In genomic region chrX:13676458-13676944, dm6 we compare ENCODE assay signal across 1 fruit fly cellular context.
TF ChIP-seq lines count a peak whose summit lies in the region.

TSS of gene CG11162 (plus strand) at chrX:13676894.

TF ChIP-seq in whole organism, embryonic, 481 proteins besides CTCF, POLR2A, EP300 and RAD21 (continued from another document):
- TF ChIP-seq pho (GFP tag; optimal IDR thresholded peaks at IDR 0.05; lab: Kevin White, UChicago) = peak; percentile 27
- no peak for TF ChIP-seq Ssrp (tag; optimal IDR thresholded peaks at IDR 0.05; lab: Kevin White, UChicago)
- no peak for TF ChIP-seq jing (GFP tag; optimal IDR thresholded peaks at IDR 0.05; lab: Kevin White, UChicago)
- peak; percentile 30 for TF ChIP-seq HLH54F (GFP tag; optimal IDR thresholded peaks at IDR 0.05; lab: Kevin White, UChicago)
- TF ChIP-seq CG31365 (tag; optimal IDR thresholded peaks at IDR 0.05; lab: Kevin White, UChicago) = no peak
- TF ChIP-seq cas (GFP tag; IDR thresholded peaks at IDR 0.05; lab: Robert Waterston, UW) = no peak
- no peak for TF ChIP-seq CG8089 (GFP tag; optimal IDR thresholded peaks at IDR 0.05; lab: Kevin White, UChicago)
- TF ChIP-seq maf-S (GFP tag; optimal IDR thresholded peaks at IDR 0.05; lab: Kevin White, UChicago) = no peak
- TF ChIP-seq sqz (GFP tag; optimal IDR thresholded peaks at IDR 0.05; lab: Kevin White, UChicago) = no peak
- TF ChIP-seq gro (GFP tag; optimal IDR thresholded peaks at IDR 0.05; lab: Kevin White, UChicago) = peak; percentile 13
- TF ChIP-seq bsh (GFP tag; optimal IDR thresholded peaks at IDR 0.05; lab: Kevin White, UChicago) = no peak
- TF ChIP-seq usp (GFP tag; optimal IDR thresholded peaks at IDR 0.05; lab: Kevin White, UChicago) = no peak
- TF ChIP-seq insv (GFP tag; optimal IDR thresholded peaks at IDR 0.05; lab: Kevin White, UChicago) = no peak
- peak; percentile 36 for TF ChIP-seq CG9727 (GFP tag; optimal IDR thresholded peaks at IDR 0.05; lab: Kevin White, UChicago)
- no peak for TF ChIP-seq Neu2 (GFP tag; optimal IDR thresholded peaks at IDR 0.05; lab: Kevin White, UChicago; ENCODE audit: borderline replicate concordance)
- no peak for TF ChIP-seq otp (GFP tag; IDR thresholded peaks at IDR 0.05; lab: Robert Waterston, UW)
TF ChIP-seq in whole organism, embryonic: peak in this region for 52.
